Worm (Caenorhabditis elegans): ENCODE data around the gene zig-13.

ce11 chrIII:180963-181362, 24.4 kb upstream of the zig-13 start, which contains the start of gene F40G9.5:
- no peak for TF ChIP-seq hmbx-1 (tag; optimal IDR thresholded peaks at IDR 0.05)
- TF ChIP-seq tbx-11 (GFP tag; IDR thresholded peaks at IDR 0.05), result no peak
- TF ChIP-seq aly-1 (tag; optimal IDR thresholded peaks at IDR 0.05), result no peak
- TF ChIP-seq ama-1 (optimal IDR thresholded peaks at IDR 0.05), result no peak
- TF ChIP-seq ets-7 (tag; optimal IDR thresholded peaks at IDR 0.05), result no peak
- no peak for TF ChIP-seq scrt-1 (GFP tag; IDR thresholded peaks at IDR 0.05)
- no peak for TF ChIP-seq B0310.2 (tag; optimal IDR thresholded peaks at IDR 0.05)
- TF ChIP-seq ceh-36 (tag; optimal IDR thresholded peaks at IDR 0.05), result no peak
- TF ChIP-seq hmg-4 (GFP tag; optimal IDR thresholded peaks at IDR 0.05), result no peak
- no peak for TF ChIP-seq flt-1 (GFP tag; IDR thresholded peaks at IDR 0.05)
- TF ChIP-seq tra-4 (tag; optimal IDR thresholded peaks at IDR 0.05), result no peak
- TF ChIP-seq hnd-1 (tag; optimal IDR thresholded peaks at IDR 0.05), result no peak

Measured in whole organism, early embryonic.